Fruit fly (Drosophila melanogaster) whole organism, prepupa: ENCODE data around the gene CG7368.

Experiments
- Blimp-1 ChIP-seq: fragments of 200-800 bp; sonication (Bioruptor generic); optimal IDR thresholded peaks from 3 replicates; lab custom pipeline; 2017; ENCODE audit warnings: missing biosample characterization, missing genetic modification characterization, mild to moderate bottlenecking, moderate library complexity, missing genetic modification reagents
- CG11294 ChIP-seq: fragments of 200-800 bp; sonication (Bioruptor generic); IDR thresholded peaks from 2 replicates; pipeline ENCODE4 v1.3.6; 2022; ENCODE audit warnings: missing biosample characterization, missing genetic modification characterization
- CG6792 ChIP-seq: fragments of 200-800 bp; sonication (Bioruptor generic); optimal IDR thresholded peaks from 3 replicates; lab custom pipeline; 2016; ENCODE audit warnings: missing biosample characterization, missing genetic modification characterization
- CG8119 ChIP-seq: fragments of 200-800 bp; sonication (Bioruptor generic); IDR thresholded peaks from 3 replicates; pipeline ENCODE4 v1.3.6; 2022; ENCODE audit warnings: missing biosample characterization, missing genetic modification characterization
- Gug ChIP-seq: fragments of 200-800 bp; sonication (Bioruptor generic); IDR thresholded peaks from 2 replicates; pipeline ENCODE4 v1.3.6; 2022; ENCODE audit warnings: missing biosample characterization, missing genetic modification characterization
- Sox14 ChIP-seq: fragments of 200-800 bp; sonication (Bioruptor generic); optimal IDR thresholded peaks from 3 replicates; lab custom pipeline; 2016; ENCODE audit warnings: missing biosample characterization, missing genetic modification characterization
- spab ChIP-seq: fragments of 200-800 bp; sonication (Bioruptor generic); optimal IDR thresholded peaks from 2 replicates; lab custom pipeline; 2017; ENCODE audit warnings: missing biosample characterization, mild to moderate bottlenecking, missing genetic modification characterization, missing genetic modification reagents
- ss ChIP-seq, 2 experiments: fragments of 200-800 bp; sonication (Bioruptor generic); optimal IDR thresholded peaks; 2 replicates in 1 of 2; 3 replicates in 1 of 2; lab custom pipeline; 2017 to 2018; ENCODE audit warnings: mild to moderate bottlenecking in 2 of 2, missing biosample characterization in 2 of 2, missing genetic modification characterization in 2 of 2, moderate library complexity in 1 of 2

- TF ChIP-seq Sox14 (GFP tag; lab: Kevin White, UChicago) (no peak), CG6792 (no peak), CG8119 (GFP tag; lab: Robert Waterston, UW) (peak; percentile 82), Blimp-1 (no peak), Gug (GFP tag; lab: Robert Waterston, UW) (peak; percentile 33; the same call in 1 of the 2 replicates), ss (GFP tag; optimal IDR thresholded peaks at IDR 0.05; lab: Kevin White, UChicago) (peak in 1 of 2 experiments; percentile 45), spab (GFP tag; lab: Kevin White, UChicago) (no peak), CG11294 (GFP tag; lab: Robert Waterston, UW) (no peak)
These were observed 3.2 kb upstream of the CG7368 start for dm6 chr3L:11593778-11594177.
